Fruit fly (Drosophila melanogaster) whole organism, wandering third instar larva: ENCODE measurements around the gene Ac13E.

Experiments used
- Abd-B ChIP-seq: fragments of >200 bp; optimal IDR thresholded peaks from 2 replicates; lab custom pipeline; 2017; ENCODE audit warnings: missing biosample characterization, missing genetic modification characterization
- CG32264 ChIP-seq: fragments of 200-800 bp; sonication (Bioruptor generic); optimal IDR thresholded peaks from 2 replicates; lab custom pipeline; 2016; ENCODE audit warnings: missing biosample characterization, missing genetic modification characterization
- CG9705 ChIP-seq: fragments of 200-800 bp; sonication (Bioruptor generic); optimal IDR thresholded peaks from 2 replicates; lab custom pipeline; 2018; ENCODE audit warnings: missing biosample characterization, mild to moderate bottlenecking, missing genetic modification characterization
- CrebA ChIP-seq: fragments of 200-800 bp; sonication (Bioruptor generic); optimal IDR thresholded peaks from 2 replicates; lab custom pipeline; 2016; ENCODE audit warnings: missing biosample characterization, mild to moderate bottlenecking, missing genetic modification characterization, borderline replicate concordance
- Dfd ChIP-seq: fragments of >200 bp; optimal IDR thresholded peaks from 2 replicates; lab custom pipeline; 2017; ENCODE audit warnings: missing biosample characterization, missing genetic modification characterization
- Dif ChIP-seq: fragments of 200-275, 200-300 bp; sonication (Bioruptor generic); optimal IDR thresholded peaks from 2 replicates; lab custom pipeline; 2018; ENCODE audit warnings: missing biosample characterization, missing genetic modification characterization; ENCODE audit not compliant: partially characterized antibody
- GATAd ChIP-seq: sonication (Bioruptor generic); optimal IDR thresholded peaks from 2 replicates; lab custom pipeline; 2016; ENCODE audit warnings: missing biosample characterization, missing genetic modification characterization
- HLH106 ChIP-seq: fragments of 200-800 bp; optimal IDR thresholded peaks from 3 replicates; lab custom pipeline; 2019; ENCODE audit warnings: missing biosample characterization, mild to moderate bottlenecking, missing genetic modification characterization, moderate library complexity
- Hnf4 ChIP-seq: fragments of 200-800 bp; sonication (Bioruptor generic); optimal IDR thresholded peaks from 2 replicates; lab custom pipeline; 2016; ENCODE audit warnings: missing biosample characterization, mild to moderate bottlenecking, missing genetic modification characterization
- Hr78 ChIP-seq: fragments of >200 bp; optimal IDR thresholded peaks from 2 replicates; lab custom pipeline; 2017; ENCODE audit warnings: missing biosample characterization, missing genetic modification characterization
- Hr83 ChIP-seq: fragments of 200-300 bp; sonication (Bioruptor generic); optimal IDR thresholded peaks from 2 replicates; lab custom pipeline; 2016; ENCODE audit warnings: missing biosample characterization, mild to moderate bottlenecking, missing genetic modification characterization, moderate library complexity; ENCODE audit not compliant: poor library complexity, severe bottlenecking
- Jra ChIP-seq: sonication (Bioruptor generic); optimal IDR thresholded peaks from 2 replicates; lab custom pipeline; 2016; ENCODE audit warnings: missing biosample characterization, missing genetic modification characterization
- Mio ChIP-seq: sonication (Bioruptor generic); optimal IDR thresholded peaks from 2 replicates; lab custom pipeline; 2016; ENCODE audit warnings: missing biosample characterization, missing genetic modification characterization
- Myc ChIP-seq: fragments of >200 bp; optimal IDR thresholded peaks from 2 replicates; lab custom pipeline; 2017
- N ChIP-seq: fragments of >200 bp; optimal IDR thresholded peaks from 2 replicates; lab custom pipeline; 2018; ENCODE audit warnings: missing biosample characterization, missing external identifiers, missing genetic modification characterization
- OdsH ChIP-seq: fragments of 200-800 bp; sonication (Bioruptor generic); optimal IDR thresholded peaks from 2 replicates; lab custom pipeline; 2016; ENCODE audit warnings: missing biosample characterization, mild to moderate bottlenecking, missing genetic modification characterization
- Rel ChIP-seq, 2 experiments: fragments of 200-800 bp; sonication (Bioruptor generic) in 1 of 2; optimal IDR thresholded peaks; 2 replicates in 1 of 2; 3 replicates in 1 of 2; lab custom pipeline; 2016 to 2019; ENCODE audit warnings: mild to moderate bottlenecking in 2 of 2, missing biosample characterization in 2 of 2, missing genetic modification characterization in 2 of 2, moderate library complexity in 1 of 2
- Sp1 ChIP-seq: fragments of 200-800 bp; sonication (Bioruptor generic); optimal IDR thresholded peaks from 3 replicates; lab custom pipeline; 2019; ENCODE audit warnings: missing biosample characterization, mild to moderate bottlenecking, missing genetic modification characterization, moderate library complexity
- Vsx2 ChIP-seq: fragments of 200-300, 225-300 bp; sonication (Bioruptor generic); optimal IDR thresholded peaks from 2 replicates; lab custom pipeline; 2018; ENCODE audit warnings: missing biosample characterization, missing genetic modification characterization; ENCODE audit not compliant: partially characterized antibody
- br ChIP-seq: fragments of 200-800 bp; sonication (Bioruptor generic); optimal IDR thresholded peaks from 2 replicates; lab custom pipeline; 2016; ENCODE audit warnings: missing biosample characterization, missing genetic modification characterization
- brk ChIP-seq: fragments of 200-800 bp; sonication (Bioruptor generic); optimal IDR thresholded peaks from 2 replicates; lab custom pipeline; 2016; ENCODE audit warnings: missing biosample characterization, mild to moderate bottlenecking, missing genetic modification characterization
- dl ChIP-seq, 2 experiments: fragments of 175-275, 200-275 bp in 1 of 2; fragments of 200-275 bp in 1 of 2; sonication (Bioruptor generic); optimal IDR thresholded peaks; lab custom pipeline; 2018; ENCODE audit warnings: mild to moderate bottlenecking in 2 of 2, missing biosample characterization in 2 of 2, missing genetic modification characterization in 2 of 2, moderate library complexity in 2 of 2; ENCODE audit not compliant: partially characterized antibody in 2 of 2, insufficient read depth in 1 of 2
- dmrt93B ChIP-seq: fragments of 200-800 bp; sonication (Bioruptor generic); optimal IDR thresholded peaks from 2 replicates; lab custom pipeline; 2018; ENCODE audit warnings: missing biosample characterization, mild to moderate bottlenecking, missing genetic modification characterization
- dsf ChIP-seq: sonication (Bioruptor generic); optimal IDR thresholded peaks from 2 replicates; lab custom pipeline; 2016; ENCODE audit warnings: missing biosample characterization, missing genetic modification characterization, borderline replicate concordance
- ey ChIP-seq: fragments of 200-800 bp; sonication (Bioruptor generic); optimal IDR thresholded peaks from 2 replicates; lab custom pipeline; 2016; ENCODE audit warnings: missing biosample characterization, missing genetic modification characterization
- foxo ChIP-seq, 2 experiments: fragments of 200-800 bp; sonication (Bioruptor generic); optimal IDR thresholded peaks; 2 replicates in 1 of 2; 3 replicates in 1 of 2; lab custom pipeline; 2016 to 2017; ENCODE audit warnings: missing biosample characterization in 2 of 2, missing genetic modification characterization in 2 of 2
- fru ChIP-seq: fragments of 200-800 bp; sonication (Bioruptor generic); optimal IDR thresholded peaks from 3 replicates; lab custom pipeline; 2016; ENCODE audit warnings: missing biosample characterization, mild to moderate bottlenecking, missing genetic modification characterization
- h ChIP-seq: fragments of 200-800 bp; sonication (Bioruptor generic); optimal IDR thresholded peaks from 3 replicates; lab custom pipeline; 2016; ENCODE audit warnings: missing biosample characterization, mild to moderate bottlenecking, missing genetic modification characterization
- jim ChIP-seq: fragments of 175-275, 200-325 bp; sonication (Bioruptor generic); optimal IDR thresholded peaks from 2 replicates; lab custom pipeline; 2016; ENCODE audit warnings: missing biosample characterization, mild to moderate bottlenecking, missing genetic modification characterization
- lola ChIP-seq: fragments of >200 bp; optimal IDR thresholded peaks from 2 replicates; lab custom pipeline; 2017; ENCODE audit warnings: missing biosample characterization, missing genetic modification characterization
- pan ChIP-seq: fragments of >200 bp; optimal IDR thresholded peaks from 2 replicates; lab custom pipeline; 2017
- psq ChIP-seq: fragments of 200-800 bp; sonication (Bioruptor generic); optimal IDR thresholded peaks from 3 replicates; lab custom pipeline; 2017; ENCODE audit warnings: missing biosample characterization, mild to moderate bottlenecking, missing genetic modification characterization, moderate library complexity
- rgr ChIP-seq: fragments of 200-800 bp; sonication (Bioruptor generic); optimal IDR thresholded peaks from 3 replicates; lab custom pipeline; 2016; ENCODE audit warnings: missing biosample characterization, mild to moderate bottlenecking, missing genetic modification characterization
- sage ChIP-seq: fragments of 200-800 bp; sonication (Bioruptor generic); optimal IDR thresholded peaks from 2 replicates; lab custom pipeline; 2016; ENCODE audit warnings: missing biosample characterization, mild to moderate bottlenecking, missing genetic modification characterization
- sv ChIP-seq: fragments of 200-800 bp; sonication (Bioruptor generic); optimal IDR thresholded peaks from 3 replicates; lab custom pipeline; 2016; ENCODE audit warnings: missing biosample characterization, missing genetic modification characterization
- tai ChIP-seq: sonication (Bioruptor generic); optimal IDR thresholded peaks from 2 replicates; lab custom pipeline; 2016; ENCODE audit warnings: missing biosample characterization, missing genetic modification characterization
- usp ChIP-seq: fragments of >200 bp; optimal IDR thresholded peaks from 2 replicates; lab custom pipeline; 2017; ENCODE audit warnings: missing biosample characterization, missing genetic modification characterization
- woc ChIP-seq: sonication (Bioruptor generic); optimal IDR thresholded peaks from 2 replicates; lab custom pipeline; 2016; ENCODE audit warnings: missing biosample characterization, mild to moderate bottlenecking, missing genetic modification characterization

Gene Ac13E

DNA sequence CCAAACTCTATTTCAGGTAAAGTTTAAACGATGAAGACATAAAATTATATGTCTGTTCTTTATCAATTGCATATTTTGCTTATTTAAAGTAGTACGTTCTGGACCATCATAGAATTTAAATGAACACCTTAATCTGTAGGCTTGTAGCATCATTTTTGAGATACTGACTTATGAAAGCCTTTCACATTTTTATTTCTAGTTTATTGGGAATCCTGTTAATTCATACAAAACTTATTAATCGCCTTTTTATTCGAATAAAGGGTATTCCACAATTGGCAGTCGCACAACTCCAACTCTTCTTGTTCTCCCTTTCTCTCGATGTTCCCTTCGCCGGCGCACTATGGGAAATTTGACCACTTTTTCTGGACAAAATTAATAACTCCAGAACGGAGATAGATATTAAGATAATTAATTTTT lies 1.6 kb downstream of the Ac13E start:
- no peak for TF ChIP-seq brk (GFP tag; lab: Kevin White, UChicago)
- TF ChIP-seq Abd-B (GFP tag; lab: Kevin White, UChicago) = no peak
- TF ChIP-seq sage = no peak
- no peak for TF ChIP-seq Dif (GFP tag; lab: Kevin White, UChicago)
- peak; percentile 28 for TF ChIP-seq rgr
- no peak for TF ChIP-seq CG32264 (GFP tag; lab: Kevin White, UChicago)
- TF ChIP-seq Sp1 (GFP tag; lab: Kevin White, UChicago) = peak; percentile 30
- no peak for TF ChIP-seq Hr78 (GFP tag; lab: Kevin White, UChicago)
- no peak for TF ChIP-seq Hnf4 (GFP tag; lab: Kevin White, UChicago)
- TF ChIP-seq ey (GFP tag; lab: Kevin White, UChicago) = peak; percentile 40
- TF ChIP-seq CG9705 (GFP tag; lab: Kevin White, UChicago) = no peak
- no peak for TF ChIP-seq dsf
- peak in 1 of 2 experiments; percentile 62 for TF ChIP-seq foxo (GFP tag; optimal IDR thresholded peaks at IDR 0.05; lab: Kevin White, UChicago)
- no peak for TF ChIP-seq Mio (GFP tag; lab: Kevin White, UChicago)
- no peak for TF ChIP-seq GATAd (GFP tag; lab: Kevin White, UChicago)
- TF ChIP-seq dl (GFP tag; optimal IDR thresholded peaks at IDR 0.05; lab: Kevin White, UChicago; ENCODE audit: insufficient read depth in 1 of 2, partially characterized antibody in 2 of 2) = no peak
- TF ChIP-seq tai (GFP tag; lab: Kevin White, UChicago) = no peak
- no peak for TF ChIP-seq Hr83 (GFP tag; lab: Kevin White, UChicago)
- TF ChIP-seq br (GFP tag; lab: Kevin White, UChicago) = peak; percentile 18
- no peak for TF ChIP-seq Dfd (GFP tag; lab: Kevin White, UChicago)
- TF ChIP-seq OdsH (GFP tag; lab: Kevin White, UChicago) = peak; percentile 54
- peak; percentile 86 for TF ChIP-seq woc (GFP tag; lab: Kevin White, UChicago)
- no peak for TF ChIP-seq pan
- TF ChIP-seq h (GFP tag; lab: Kevin White, UChicago) = peak; percentile 45
- no peak for TF ChIP-seq jim (GFP tag; lab: Kevin White, UChicago)
- TF ChIP-seq dmrt93B (GFP tag; lab: Kevin White, UChicago) = peak; percentile 21
- TF ChIP-seq CrebA (GFP tag; lab: Kevin White, UChicago) = no peak
- TF ChIP-seq fru (GFP tag; lab: Kevin White, UChicago) = peak; percentile 62
- TF ChIP-seq Myc (lab: Kevin White, UChicago) = no peak
- TF ChIP-seq HLH106 (tag; lab: Kevin White, UChicago) = peak; percentile 40
- TF ChIP-seq usp (GFP tag; lab: Kevin White, UChicago) = no peak
- no peak for TF ChIP-seq N
- no peak for TF ChIP-seq sv (GFP tag; lab: Kevin White, UChicago)
- no peak for TF ChIP-seq lola (GFP tag; lab: Kevin White, UChicago)
- TF ChIP-seq Rel (GFP tag; optimal IDR thresholded peaks at IDR 0.05; lab: Kevin White, UChicago) = no peak
- TF ChIP-seq Rel (tag; optimal IDR thresholded peaks at IDR 0.05; lab: Kevin White, UChicago) = no peak
- no peak for TF ChIP-seq Jra (GFP tag; lab: Kevin White, UChicago)
- TF ChIP-seq Vsx2 = no peak
- peak; percentile 59 for TF ChIP-seq psq (GFP tag; lab: Kevin White, UChicago)
- TF ChIP-seq, all 38 proteins: peak for 12

DNA sequence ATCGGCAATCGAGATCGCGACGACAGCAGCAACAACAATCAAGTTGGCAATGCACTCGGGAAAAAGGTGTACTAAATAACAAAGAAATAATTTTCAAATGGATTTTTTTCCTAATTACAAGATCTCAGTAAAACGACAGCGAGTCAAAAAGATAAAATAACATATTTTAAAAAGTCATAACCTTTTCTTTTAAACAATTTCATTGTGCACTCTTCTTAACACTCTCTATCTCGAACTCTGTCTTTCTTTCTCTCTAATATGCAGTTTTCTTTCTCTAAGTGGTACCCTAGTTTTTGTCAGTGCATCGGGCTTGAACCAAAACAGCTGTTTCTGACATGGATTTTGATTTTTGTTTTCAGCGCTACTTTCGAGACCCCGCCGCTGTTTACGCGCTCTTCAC lies 5.0 kb downstream of the Ac13E start:
- TF ChIP-seq HLH106 (tag; lab: Kevin White, UChicago) = peak; percentile 73
- TF ChIP-seq N = no peak
- TF ChIP-seq Jra (GFP tag; lab: Kevin White, UChicago) = no peak
- no peak for TF ChIP-seq dsf
- no peak for TF ChIP-seq Dfd (GFP tag; lab: Kevin White, UChicago)
- no peak for TF ChIP-seq Rel (GFP tag; optimal IDR thresholded peaks at IDR 0.05; lab: Kevin White, UChicago)
- TF ChIP-seq Rel (tag; optimal IDR thresholded peaks at IDR 0.05; lab: Kevin White, UChicago) = peak; percentile 16
- TF ChIP-seq OdsH (GFP tag; lab: Kevin White, UChicago) = peak; percentile 28
- TF ChIP-seq pan = no peak
- TF ChIP-seq Hnf4 (GFP tag; lab: Kevin White, UChicago) = peak; percentile 23
- peak; percentile 29 for TF ChIP-seq br (GFP tag; lab: Kevin White, UChicago)
- TF ChIP-seq dmrt93B (GFP tag; lab: Kevin White, UChicago) = peak; percentile 38
- no peak for TF ChIP-seq CG32264 (GFP tag; lab: Kevin White, UChicago)
- TF ChIP-seq foxo (GFP tag; optimal IDR thresholded peaks at IDR 0.05; lab: Kevin White, UChicago) = peak in 1 of 2 experiments; percentile 50
- TF ChIP-seq usp (GFP tag; lab: Kevin White, UChicago) = no peak
- peak; percentile 62 for TF ChIP-seq rgr
- TF ChIP-seq Vsx2 = no peak
- no peak for TF ChIP-seq CG9705 (GFP tag; lab: Kevin White, UChicago)
- peak; percentile 70 for TF ChIP-seq h (GFP tag; lab: Kevin White, UChicago)
- peak; percentile 61 for TF ChIP-seq fru (GFP tag; lab: Kevin White, UChicago)
- peak; percentile 53 for TF ChIP-seq ey (GFP tag; lab: Kevin White, UChicago)
- TF ChIP-seq psq (GFP tag; lab: Kevin White, UChicago) = peak; percentile 44
- TF ChIP-seq sv (GFP tag; lab: Kevin White, UChicago) = peak; percentile 70
- TF ChIP-seq Sp1 (GFP tag; lab: Kevin White, UChicago) = peak; percentile 66
